Worm (Caenorhabditis elegans) whole organism, L1 larva: ENCODE measurements around the gene F10E9.3.

Source experiments
- C16A3.4 ChIP-seq: fragments of 150-350 bp; optimal IDR thresholded peaks from 2 replicates; lab custom pipeline; 2014; ENCODE audit warnings: missing biosample characterization, missing genetic modification characterization
- alr-1 ChIP-seq: fragments of 200-800 bp; sonication (Bioruptor generic); optimal IDR thresholded peaks from 2 replicates; lab custom pipeline; 2018; ENCODE audit warnings: borderline replicate concordance, mild to moderate bottlenecking, missing genetic modification characterization, missing compliant biosample characterization
- aly-2 ChIP-seq: fragments of 150-350 bp; optimal IDR thresholded peaks from 2 replicates; lab custom pipeline; 2014; ENCODE audit warnings: missing biosample characterization, missing genetic modification characterization
- blmp-1 ChIP-seq: fragments of 150-350 bp; optimal IDR thresholded peaks from 2 replicates; lab custom pipeline; 2014; ENCODE audit warnings: missing biosample characterization, missing genetic modification characterization
- ceh-8 ChIP-seq: fragments of 200-800 bp; sonication (Bioruptor generic); optimal IDR thresholded peaks from 2 replicates; lab custom pipeline; 2018; ENCODE audit warnings: mild to moderate bottlenecking, missing genetic modification characterization, moderate library complexity, missing compliant biosample characterization
- ceh-88 ChIP-seq: fragments of 200-800 bp; sonication (Bioruptor generic); IDR thresholded peaks from 2 replicates; pipeline ENCODE4 v1.3.6; 2022; ENCODE audit warnings: missing genetic modification characterization, missing compliant biosample characterization
- dpl-1 ChIP-seq, 3 experiments: fragments of 150-350 bp in 2 of 3; sonication (generic microtip) in 1 of 3; optimal IDR thresholded peaks; 2 replicates each; lab custom pipeline; 2014 to 2017; ENCODE audit warnings: missing biosample characterization in 3 of 3, missing genetic modification characterization in 3 of 3, missing genetic modification reagents in 3 of 3
- efl-1 ChIP-seq, 4 experiments: fragments of 150-350 bp; optimal IDR thresholded peaks in 3 of 4; peaks in 1 of 4; 1 replicate in 1 of 4; 2 replicates in 3 of 4; lab custom pipeline; 2014; ENCODE audit warnings: missing biosample characterization in 2 of 4, missing genetic modification characterization in 2 of 4, missing genetic modification reagents in 2 of 4
- efl-3 ChIP-seq: fragments of 200-800 bp; sonication (Bioruptor generic); optimal IDR thresholded peaks from 2 replicates; lab custom pipeline; 2018; ENCODE audit warnings: mild to moderate bottlenecking, missing genetic modification characterization, missing compliant biosample characterization
- egl-27 ChIP-seq, 2 experiments: fragments of 150-350 bp in 1 of 2; sonication (generic microtip); optimal IDR thresholded peaks; 3 replicates each; lab custom pipeline; 2017 to 2018; ENCODE audit warnings: missing biosample characterization in 2 of 2, missing genetic modification characterization in 2 of 2, missing genetic modification reagents in 2 of 2
- elt-2 ChIP-seq: sonication (generic microtip); optimal IDR thresholded peaks from 2 replicates; lab custom pipeline; 2016; ENCODE audit warnings: missing genetic modification characterization, mild to moderate bottlenecking, inconsistent platforms, missing compliant biosample characterization, missing genetic modification reagents
- elt-3 ChIP-seq, 6 experiments: fragments of 150-350 bp in 1 of 6; sonication (generic microtip); optimal IDR thresholded peaks; 2 replicates each; lab custom pipeline; 2017 to 2018; ENCODE audit warnings: missing biosample characterization in 6 of 6, missing genetic modification characterization in 6 of 6, inconsistent platforms in 1 of 6
- fkh-10 ChIP-seq: sonication (generic microtip); optimal IDR thresholded peaks from 2 replicates; lab custom pipeline; 2017; ENCODE audit warnings: missing biosample characterization, missing genetic modification reagents, missing genetic modification characterization
- fkh-8 ChIP-seq: sonication (generic microtip); optimal IDR thresholded peaks from 2 replicates; lab custom pipeline; 2016; ENCODE audit warnings: mild to moderate bottlenecking, missing genetic modification characterization, missing compliant biosample characterization
- fos-1 ChIP-seq: fragments of 150-350 bp; optimal IDR thresholded peaks from 2 replicates; lab custom pipeline; 2014; ENCODE audit warnings: missing biosample characterization, missing genetic modification characterization
- hlh-17 ChIP-seq: fragments of 200-800 bp; sonication (Bioruptor generic); optimal IDR thresholded peaks from 2 replicates; lab custom pipeline; 2018; ENCODE audit warnings: missing genetic modification characterization, mild to moderate bottlenecking, missing compliant biosample characterization, moderate library complexity, borderline replicate concordance
- irx-1 ChIP-seq: sonication (generic microtip); optimal IDR thresholded peaks from 2 replicates; lab custom pipeline; 2016; ENCODE audit warnings: missing genetic modification characterization, missing compliant biosample characterization
- lin-13 ChIP-seq: fragments of 150-350 bp; optimal IDR thresholded peaks from 2 replicates; lab custom pipeline; 2014; ENCODE audit warnings: missing biosample characterization, missing genetic modification reagents, missing genetic modification characterization
- lin-14 ChIP-seq: fragments of 200-800 bp; sonication (Bioruptor generic); optimal IDR thresholded peaks from 2 replicates; lab custom pipeline; 2018; ENCODE audit warnings: mild to moderate bottlenecking, missing genetic modification characterization, moderate library complexity, missing compliant biosample characterization
- lin-35 ChIP-seq, 2 experiments: fragments of 150-350 bp; optimal IDR thresholded peaks; 2 replicates each; lab custom pipeline; 2014; ENCODE audit warnings: missing biosample characterization in 2 of 2, missing genetic modification characterization in 2 of 2, missing genetic modification reagents in 2 of 2
- lir-3 ChIP-seq: sonication (generic microtip); optimal IDR thresholded peaks from 2 replicates; lab custom pipeline; 2016; ENCODE audit warnings: mild to moderate bottlenecking, missing genetic modification characterization, moderate library complexity, missing compliant biosample characterization; ENCODE audit not compliant: poor library complexity
- lsy-2 ChIP-seq, 2 experiments: fragments of 150-350 bp; optimal IDR thresholded peaks; 2 replicates each; lab custom pipeline; 2014; ENCODE audit warnings: missing biosample characterization in 2 of 2, missing genetic modification characterization in 2 of 2
- mab-9 ChIP-seq: fragments of 200-800 bp; sonication (Bioruptor generic); IDR thresholded peaks from 2 replicates; pipeline ENCODE4 v1.3.6; 2022; ENCODE audit warnings: missing genetic modification reagents, missing genetic modification characterization, missing compliant biosample characterization
- mep-1 ChIP-seq: fragments of 150-350 bp; optimal IDR thresholded peaks from 2 replicates; lab custom pipeline; 2014; ENCODE audit warnings: missing biosample characterization, missing genetic modification characterization
- nhr-11 ChIP-seq: fragments of 150-350 bp; optimal IDR thresholded peaks from 2 replicates; lab custom pipeline; 2014; ENCODE audit warnings: missing biosample characterization, missing genetic modification characterization
- nhr-237 ChIP-seq: fragments of 150-350 bp; optimal IDR thresholded peaks from 2 replicates; lab custom pipeline; 2014; ENCODE audit warnings: missing biosample characterization, missing genetic modification characterization
- nhr-28 ChIP-seq: fragments of 150-350 bp; optimal IDR thresholded peaks from 2 replicates; lab custom pipeline; 2014; ENCODE audit warnings: missing biosample characterization, missing genetic modification characterization
- nhr-76 ChIP-seq: sonication (generic microtip); optimal IDR thresholded peaks from 2 replicates; lab custom pipeline; 2017; ENCODE audit warnings: missing biosample characterization, missing genetic modification characterization
- nhr-77 ChIP-seq: fragments of 150-350 bp; optimal IDR thresholded peaks from 2 replicates; lab custom pipeline; 2014; ENCODE audit warnings: missing biosample characterization, missing genetic modification characterization
- nhr-84 ChIP-seq: sonication (generic microtip); optimal IDR thresholded peaks from 2 replicates; lab custom pipeline; 2017; ENCODE audit warnings: missing biosample characterization, missing genetic modification characterization
- nhr-85 ChIP-seq: sonication (generic microtip); peaks from one replicate; lab custom pipeline; 2016; ENCODE audit warnings: missing genetic modification characterization, inconsistent platforms, missing compliant biosample characterization
- pax-3 ChIP-seq: fragments of 200-800 bp; sonication (Bioruptor generic); optimal IDR thresholded peaks from 2 replicates; lab custom pipeline; 2018; ENCODE audit warnings: mild to moderate bottlenecking, missing genetic modification characterization, moderate library complexity, missing compliant biosample characterization
- rnt-1 ChIP-seq: sonication (generic microtip); optimal IDR thresholded peaks from 2 replicates; lab custom pipeline; 2016; ENCODE audit warnings: mild to moderate bottlenecking, missing genetic modification characterization, moderate library complexity, missing compliant biosample characterization
- skn-1 ChIP-seq: fragments of 150-350 bp; optimal IDR thresholded peaks from 2 replicates; lab custom pipeline; 2014; ENCODE audit warnings: missing biosample characterization, missing genetic modification characterization
- snu-23 ChIP-seq: sonication (generic microtip); optimal IDR thresholded peaks from 2 replicates; lab custom pipeline; 2016; ENCODE audit warnings: missing genetic modification characterization, missing compliant biosample characterization
- sptf-1 ChIP-seq: fragments of 150-350 bp; optimal IDR thresholded peaks from 2 replicates; lab custom pipeline; 2014; ENCODE audit warnings: missing biosample characterization, missing genetic modification characterization
- swsn-7 ChIP-seq: sonication (generic microtip); optimal IDR thresholded peaks from 2 replicates; lab custom pipeline; 2016; ENCODE audit warnings: missing genetic modification characterization, missing compliant biosample characterization
- unc-130 ChIP-seq: fragments of 150-350 bp; optimal IDR thresholded peaks from 2 replicates; lab custom pipeline; 2017; ENCODE audit warnings: missing biosample characterization, missing genetic modification characterization, inconsistent platforms
- ztf-11 ChIP-seq, 2 experiments: sonication (generic microtip); optimal IDR thresholded peaks; 2 replicates each; lab custom pipeline; 2016 to 2017; ENCODE audit warnings: missing genetic modification characterization in 2 of 2, missing biosample characterization in 1 of 2, missing compliant biosample characterization in 1 of 2

The F10E9.3 gene

DNA sequence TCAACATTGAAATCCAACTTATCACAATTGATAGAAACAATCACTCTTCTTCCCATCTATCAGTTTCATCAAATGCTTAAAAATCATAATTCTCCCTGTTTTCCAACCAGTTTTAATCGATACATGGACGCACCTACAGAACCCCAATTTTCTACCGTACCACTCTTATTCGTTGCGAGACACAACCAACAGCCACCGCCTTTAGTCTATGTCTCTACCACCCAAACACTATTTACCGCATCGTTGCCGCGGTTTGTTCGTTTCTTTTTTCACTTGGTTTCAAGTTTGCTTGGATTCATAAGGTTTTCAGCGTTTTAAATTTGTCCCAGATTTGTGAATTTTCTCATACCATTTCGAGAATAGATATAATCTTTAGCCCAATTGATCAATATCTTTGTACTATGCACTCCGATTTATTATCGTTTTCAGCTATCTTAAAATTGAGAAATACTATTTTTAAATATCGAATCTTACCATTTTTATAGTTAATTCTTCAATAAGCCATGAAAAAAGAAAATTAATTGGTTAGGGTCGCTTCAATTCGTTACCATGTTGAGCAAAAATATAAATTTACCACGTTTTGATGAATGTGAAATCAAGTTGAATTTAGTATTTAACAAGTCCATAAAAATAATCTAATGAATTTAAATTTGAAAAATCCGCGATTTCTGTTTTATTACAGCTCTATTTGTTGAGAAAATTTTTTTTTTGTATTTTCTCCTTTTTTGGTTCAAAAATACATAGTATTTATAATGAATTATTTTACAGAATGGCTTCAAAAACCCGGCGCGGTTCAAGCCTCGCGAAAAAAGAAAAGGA is at the start of gene F10E9.3:
F10E9.3 (plus strand) TSS at position 769 of the 819 bp plus-strand sequence.
- peak; percentile 3 for TF ChIP-seq C16A3.4 (tag; lab: Kevin White, UChicago)
- no peak for TF ChIP-seq swsn-7 (tag; lab: Kevin White, UChicago)
- TF ChIP-seq unc-130 (tag; lab: Kevin White, UChicago): no peak
- no peak for TF ChIP-seq irx-1 (tag; lab: Kevin White, UChicago)
- TF ChIP-seq skn-1 (tag; lab: Kevin White, UChicago): peak; percentile 21
- no peak for TF ChIP-seq nhr-28 (tag; lab: Kevin White, UChicago)
- TF ChIP-seq nhr-76: no peak
- TF ChIP-seq aly-2 (tag; lab: Kevin White, UChicago): no peak
- no peak for TF ChIP-seq ceh-88 (GFP tag; lab: Robert Waterston, UW)
- peak in 2 of 3 experiments; percentile 36 to 55 for TF ChIP-seq dpl-1 (GFP tag; optimal IDR thresholded peaks at IDR 0.05; lab: Kevin White, UChicago)
- TF ChIP-seq lin-14 (GFP tag; lab: Kevin White, UChicago): no peak
- TF ChIP-seq lsy-2 (tag; optimal IDR thresholded peaks at IDR 0.05; lab: Kevin White, UChicago): peak; percentile 80 to 97
- no peak for TF ChIP-seq efl-3 (GFP tag; lab: Kevin White, UChicago)
- TF ChIP-seq pax-3 (tag; lab: Kevin White, UChicago): no peak
- TF ChIP-seq egl-27 (tag; optimal IDR thresholded peaks at IDR 0.05; lab: Kevin White, UChicago): no peak
- peak; percentile 3 to 72 for TF ChIP-seq lin-35 (GFP tag; optimal IDR thresholded peaks at IDR 0.05; lab: Kevin White, UChicago)
- no peak for TF ChIP-seq mab-9 (GFP tag; lab: Robert Waterston, UW)
- peak; percentile 50 for TF ChIP-seq blmp-1 (tag; lab: Kevin White, UChicago)
- TF ChIP-seq sptf-1 (tag; lab: Kevin White, UChicago): no peak
- no peak for TF ChIP-seq lir-3 (tag; lab: Kevin White, UChicago)
- no peak for TF ChIP-seq hlh-17 (GFP tag; lab: Kevin White, UChicago)
- no peak for TF ChIP-seq elt-2
- TF ChIP-seq mep-1 (tag; lab: Kevin White, UChicago): no peak
- no peak for TF ChIP-seq nhr-77 (tag; lab: Kevin White, UChicago)
- TF ChIP-seq nhr-237 (tag; lab: Kevin White, UChicago): no peak
- no peak for TF ChIP-seq lin-13 (GFP tag; lab: Kevin White, UChicago)
- no peak for TF ChIP-seq nhr-84
- peak; percentile 78 for TF ChIP-seq nhr-85 (tag; lab: Kevin White, UChicago)
- peak; percentile 42 to 58 for TF ChIP-seq efl-1 (optimal IDR thresholded peaks at IDR 0.05; lab: Kevin White, UChicago)
- TF ChIP-seq efl-1 (GFP tag; optimal IDR thresholded peaks at IDR 0.05 in 1 of 2; lab: Kevin White, UChicago): peak; percentile 16 to 86
- no peak for TF ChIP-seq nhr-11
- TF ChIP-seq fos-1: no peak
- no peak for TF ChIP-seq fkh-8 (tag; lab: Kevin White, UChicago)
- no peak for TF ChIP-seq ztf-11 (tag; optimal IDR thresholded peaks at IDR 0.05; lab: Kevin White, UChicago)
- peak; percentile 23 for TF ChIP-seq snu-23
- peak; percentile 27 for TF ChIP-seq rnt-1 (tag; lab: Kevin White, UChicago)
- no peak for TF ChIP-seq fkh-10 (GFP tag; lab: Kevin White, UChicago)
- TF ChIP-seq, all 84 proteins: peak for 10

DNA sequence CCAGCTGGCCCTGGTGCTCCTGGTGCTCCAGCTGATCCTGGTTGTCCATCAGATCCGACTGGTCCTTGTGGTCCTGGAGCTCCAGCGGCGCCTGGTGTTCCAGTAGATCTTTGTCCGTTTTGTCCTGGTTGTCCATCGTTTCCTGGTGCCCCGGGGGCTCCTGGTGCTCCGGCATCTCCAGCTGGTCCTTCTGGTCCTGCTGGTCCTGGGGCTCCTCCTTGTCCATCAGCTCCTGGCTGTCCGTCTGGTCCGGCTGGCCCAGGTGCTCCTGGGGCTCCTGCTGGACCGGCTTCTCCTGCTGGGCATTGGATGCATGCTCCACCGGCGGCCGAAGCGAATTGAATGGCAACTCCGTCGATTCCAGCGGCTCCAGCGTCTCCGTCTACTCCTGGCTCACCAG is 48.2 kb upstream of the F10E9.3 start:
- TF ChIP-seq ceh-8 (peak; percentile 33), lin-13 (GFP tag; lab: Kevin White, UChicago) (no peak)

DNA sequence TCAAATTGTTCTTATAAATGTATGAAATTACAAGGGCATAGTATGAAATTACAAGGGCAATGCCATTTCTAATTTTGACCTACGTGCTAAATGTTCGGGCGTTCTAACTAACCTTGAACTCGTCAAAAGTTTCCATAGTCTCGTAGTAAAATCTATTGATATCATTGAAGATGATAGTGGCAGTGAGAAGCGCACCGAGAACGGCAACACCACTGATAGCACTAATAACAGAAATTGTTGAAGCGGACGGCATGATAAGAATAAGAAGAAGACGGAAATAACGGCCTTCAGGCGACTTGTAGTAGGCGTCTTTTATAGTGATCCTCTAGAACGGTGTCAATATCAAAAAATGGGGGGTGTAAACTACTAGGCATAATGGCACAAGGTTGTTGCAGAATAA is 47.4 kb upstream of the F10E9.3 start, which contains the start of gene col-91:
col-91 (minus strand) TSS at position 288 of the 400 bp plus-strand sequence.
- TF ChIP-seq lin-14 (GFP tag; lab: Kevin White, UChicago) (peak; percentile 40), elt-3 (tag; optimal IDR thresholded peaks at IDR 0.05; lab: Kevin White, UChicago) (peak in 3 of 6 experiments; percentile 3 to 42 (median 36)), alr-1 (tag; lab: Kevin White, UChicago) (no peak)
